Worm (Caenorhabditis elegans): ENCODE data around the gene F52G2.3.
"Not testable (repeated sequence)": the region's sequence is repeated elsewhere in the genome, so short reads cannot be mapped to it uniquely, and the experiment has no call there.

Gene F52G2.3

DNA sequence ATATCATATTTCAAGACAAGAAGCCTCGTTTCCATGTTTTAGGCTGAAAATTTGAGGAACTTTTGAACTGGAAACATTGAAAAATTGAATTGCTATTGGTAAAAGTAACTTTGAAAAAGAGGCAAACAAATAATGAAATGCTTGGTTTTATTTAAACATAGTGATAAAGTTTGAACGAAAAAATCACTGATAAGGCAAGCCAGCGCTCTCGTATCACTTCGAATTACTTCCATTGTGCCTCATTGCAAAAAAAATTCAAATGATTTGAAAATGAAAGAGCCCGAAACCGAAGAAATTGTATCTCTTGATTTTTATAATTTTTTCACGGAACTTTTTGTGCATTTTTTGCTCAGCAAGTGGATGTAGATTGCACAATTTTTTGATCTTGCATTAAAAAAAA, at the start of gene F52G2.3:
Gene F52G2.3, minus strand, starts transcription at position 43 of the 400 bp plus-strand sequence.
- TF ChIP-seq fos-1 (tag; optimal IDR thresholded peaks at IDR 0.05) (peak; percentile 65), dmd-4 (tag; optimal IDR thresholded peaks at IDR 0.05) (no peak)

DNA sequence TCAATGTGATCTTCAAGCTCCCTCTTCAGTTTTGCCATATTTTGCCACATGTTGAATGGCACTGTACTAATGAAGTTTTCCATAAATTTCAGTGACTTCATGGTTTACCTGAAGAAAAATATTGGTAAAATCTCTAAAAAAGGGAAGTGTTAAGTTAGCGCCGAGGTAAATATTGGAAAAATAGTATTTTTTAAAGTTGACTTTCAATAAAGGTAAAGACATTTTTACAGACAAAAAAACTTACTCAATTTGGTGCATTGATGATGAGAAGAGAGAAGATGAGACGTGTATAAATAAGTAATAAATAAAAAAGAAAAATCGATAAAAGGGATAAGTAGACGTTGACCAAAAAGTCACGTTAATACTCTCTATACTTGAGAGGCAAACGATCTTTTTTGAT, 49.8 kb upstream of the F52G2.3 start, which contains the start of gene Y45F10B.9:
Gene Y45F10B.9, minus strand, starts transcription at position 101 of the 400 bp plus-strand sequence.
- not testable (repeated sequence) for TF ChIP-seq alr-1 (tag; optimal IDR thresholded peaks at IDR 0.05); F13H6.1 (tag; optimal IDR thresholded peaks at IDR 0.05); ama-1 (optimal IDR thresholded peaks at IDR 0.05)

DNA sequence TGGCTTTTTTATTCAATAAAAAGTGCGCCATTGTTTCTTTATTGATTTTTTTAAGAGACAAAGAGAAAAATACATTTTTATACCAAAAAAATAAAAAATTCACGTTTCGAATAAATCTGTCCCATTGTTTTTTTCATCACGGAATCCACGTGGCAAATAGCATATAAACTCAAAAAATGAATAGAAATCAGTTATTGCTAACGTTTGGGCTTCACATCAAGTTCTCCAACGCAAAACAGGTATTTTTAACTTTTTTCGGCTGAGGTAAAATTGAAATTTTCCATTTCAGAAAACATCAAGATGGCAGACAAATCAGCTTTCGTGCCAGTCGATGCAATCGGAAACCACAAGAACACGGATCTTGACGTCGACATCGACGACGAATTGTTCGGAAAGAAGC, 45.3 kb upstream of the F52G2.3 start, which contains the start of gene Y45F10B.3:
Gene Y45F10B.3, plus strand, starts transcription at position 301 of the 400 bp plus-strand sequence.
- TF ChIP-seq unc-39 (tag; optimal IDR thresholded peaks at IDR 0.05) (no peak), zag-1 (tag; optimal IDR thresholded peaks at IDR 0.05) (no peak), crh-2 (tag; optimal IDR thresholded peaks at IDR 0.05) (no peak), nhr-25 (tag; optimal IDR thresholded peaks at IDR 0.05) (no peak)

DNA sequence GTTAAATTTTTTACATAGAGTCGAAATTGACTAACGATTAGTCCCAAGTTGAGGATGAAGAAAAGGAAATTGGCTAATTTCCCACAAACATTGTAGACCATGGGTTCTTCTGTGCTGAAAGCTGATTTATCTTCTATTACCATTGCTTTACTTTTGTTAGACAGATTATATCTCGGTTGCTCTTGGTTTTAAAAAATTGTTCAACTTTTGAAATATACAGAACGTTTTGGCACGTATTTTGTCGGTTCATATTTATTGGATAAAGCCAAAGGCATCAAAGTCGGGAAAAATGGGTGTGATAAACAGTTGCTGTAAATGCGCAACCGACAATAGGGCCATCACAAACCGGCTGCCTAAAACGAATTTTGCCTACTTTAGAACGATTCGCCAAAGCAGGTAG, 43.6 kb upstream of the F52G2.3 start, which contains the start of gene tsp-5:
Gene tsp-5, minus strand, starts transcription at position 101 of the 400 bp plus-strand sequence.
- TF ChIP-seq mdl-1 (tag; optimal IDR thresholded peaks at IDR 0.05), result no peak
- TF ChIP-seq nhr-237 (tag; optimal IDR thresholded peaks at IDR 0.05), result no peak
- no peak for TF ChIP-seq ceh-16 (tag; optimal IDR thresholded peaks at IDR 0.05)
- TF ChIP-seq mbf-1 (tag; optimal IDR thresholded peaks at IDR 0.05), result no peak

DNA sequence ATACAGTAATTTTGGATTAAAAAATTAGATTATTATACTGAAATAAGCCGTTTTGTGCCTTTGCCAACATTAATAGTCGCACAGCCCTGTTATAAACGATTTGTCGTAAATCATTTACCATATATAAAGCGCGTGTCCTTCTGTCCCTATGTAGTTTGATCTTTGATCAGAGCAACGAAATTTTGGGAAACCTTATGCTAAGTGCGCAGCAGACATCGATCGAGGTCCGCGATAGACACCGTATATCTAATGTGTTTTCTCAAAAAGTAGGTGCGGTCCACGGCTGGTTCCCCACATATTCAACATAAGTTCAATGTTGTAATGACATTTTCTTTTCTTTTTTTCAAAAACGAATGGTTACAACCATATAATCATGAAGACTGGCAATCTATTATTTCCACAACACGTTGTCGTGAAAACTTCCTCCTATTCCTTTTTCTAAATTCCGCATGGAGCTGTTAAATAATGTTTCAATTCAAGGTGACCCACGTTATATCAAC, 40.6 kb upstream of the F52G2.3 start, which contains the start of gene sru-9:
Gene sru-9, plus strand, starts transcription at position 450 of the 500 bp plus-strand sequence.
- not testable (repeated sequence) for TF ChIP-seq Y55F3AM.14 (GFP tag; optimal IDR thresholded peaks at IDR 0.05); fos-1 (tag; optimal IDR thresholded peaks at IDR 0.05); mdl-1 (tag; optimal IDR thresholded peaks at IDR 0.05)

DNA sequence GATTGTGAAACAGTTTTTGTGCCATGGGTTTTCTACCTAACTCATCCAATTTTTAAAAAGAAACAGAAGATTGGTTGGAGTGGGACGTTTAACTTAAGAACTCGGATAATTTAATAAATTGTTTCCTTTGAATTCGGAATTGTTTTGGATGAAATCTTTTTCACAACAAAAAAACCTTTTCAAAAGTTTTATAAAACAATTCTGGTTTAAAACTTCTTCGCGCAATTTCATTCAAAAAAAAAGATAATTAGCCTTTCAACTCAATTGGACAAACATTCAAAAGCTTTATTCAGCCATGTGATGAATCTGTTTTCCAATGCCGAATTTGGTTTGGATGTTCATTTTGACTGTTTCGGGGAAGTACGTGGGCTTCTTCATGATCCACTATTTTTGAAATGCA, 39.1 kb upstream of the F52G2.3 start, which contains the start of gene Y45F10B.12:
Gene Y45F10B.12, plus strand, starts transcription at position 301 of the 400 bp plus-strand sequence.
- no peak for TF ChIP-seq dmd-4 (tag; optimal IDR thresholded peaks at IDR 0.05)
- no peak for TF ChIP-seq ama-1 (optimal IDR thresholded peaks at IDR 0.05)
- TF ChIP-seq unc-55 (GFP tag; optimal IDR thresholded peaks at IDR 0.05), result no peak
- TF ChIP-seq unc-39 (tag; optimal IDR thresholded peaks at IDR 0.05), result no peak

DNA sequence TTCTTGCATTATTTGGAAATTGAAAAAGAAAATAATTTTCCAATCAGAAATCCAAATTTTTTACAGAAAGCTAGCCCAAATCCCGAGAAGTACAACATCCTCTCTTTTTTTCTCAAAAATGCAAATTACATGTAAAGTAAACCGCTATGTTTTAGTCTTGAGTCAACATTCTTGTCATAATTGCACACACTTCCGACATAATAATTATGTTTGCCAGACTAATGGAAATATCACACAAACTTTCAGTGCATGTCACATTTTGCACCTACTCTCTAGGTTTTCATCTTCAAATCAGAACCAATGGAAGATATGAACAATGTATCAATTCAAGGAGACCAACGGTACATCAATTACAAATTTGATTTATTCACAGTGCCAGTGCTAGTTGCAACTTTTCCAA, 36.6 kb upstream of the F52G2.3 start, which contains the start of gene sru-11:
Gene sru-11, plus strand, starts transcription at position 301 of the 400 bp plus-strand sequence.
- TF ChIP-seq C34F6.9 (tag; optimal IDR thresholded peaks at IDR 0.05) (no peak), sma-3 (GFP tag; optimal IDR thresholded peaks at IDR 0.05) (no peak), nhr-11 (tag; optimal IDR thresholded peaks at IDR 0.05) (no peak), snpc-4 (tag; optimal IDR thresholded peaks at IDR 0.05) (no peak), lsy-2 (tag; optimal IDR thresholded peaks at IDR 0.05) (no peak), ama-1 (optimal IDR thresholded peaks at IDR 0.05) (no peak)

DNA sequence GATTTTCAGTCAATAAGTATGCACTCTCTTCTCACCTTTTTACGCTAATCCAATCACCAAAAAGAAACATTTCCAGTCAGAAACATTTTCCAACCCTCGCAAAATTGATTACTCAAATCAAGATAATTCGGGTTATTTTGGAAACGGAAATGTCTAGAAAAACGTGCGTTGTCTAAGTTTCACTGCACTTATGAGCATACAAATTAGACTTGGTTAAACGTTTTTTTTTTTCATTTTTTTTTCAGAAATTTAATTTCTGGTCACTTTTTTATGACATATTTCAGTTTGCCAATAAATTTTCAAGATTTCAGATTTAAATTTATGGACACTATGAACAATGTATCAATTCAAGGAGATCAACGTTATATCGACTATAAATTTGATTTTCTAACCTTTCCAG, 34.9 kb upstream of the F52G2.3 start, which contains the start of gene sru-12:
Gene sru-12, plus strand, starts transcription at position 301 of the 400 bp plus-strand sequence.
- no peak for TF ChIP-seq lin-39 (tag; optimal IDR thresholded peaks at IDR 0.05)
- no peak for TF ChIP-seq nhr-12 (tag; optimal IDR thresholded peaks at IDR 0.05)
- TF ChIP-seq crh-2 (tag; optimal IDR thresholded peaks at IDR 0.05), result no peak
- TF ChIP-seq egl-27 (tag; optimal IDR thresholded peaks at IDR 0.05), result no peak
- no peak for TF ChIP-seq mab-5 (tag; optimal IDR thresholded peaks at IDR 0.05)

DNA sequence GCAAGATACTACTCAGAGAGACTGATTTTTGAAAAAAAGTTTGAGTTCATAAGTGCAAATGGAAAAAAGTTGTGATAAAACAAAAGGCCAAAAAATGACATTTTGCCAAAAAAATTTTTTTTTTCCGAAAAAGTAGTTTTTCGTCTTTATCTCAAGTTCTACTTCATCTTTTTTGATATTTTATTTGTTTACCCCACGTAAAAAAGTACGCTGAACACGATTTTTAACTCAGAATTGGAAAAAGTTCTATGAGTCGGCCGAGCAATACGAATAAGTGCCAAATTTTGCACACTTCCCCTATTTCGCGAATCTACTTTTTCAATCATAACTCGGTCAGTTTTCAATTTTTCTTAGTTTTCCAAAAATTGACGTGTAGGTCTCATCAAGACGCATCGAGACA, 30.9 kb upstream of the F52G2.3 start, which contains the start of gene sru-16:
Gene sru-16, plus strand, starts transcription at position 301 of the 400 bp plus-strand sequence.
- not testable (repeated sequence) for TF ChIP-seq dmd-4, peb-1, nhr-6 (tag; optimal IDR thresholded peaks at IDR 0.05)

Data from whole organism, L2 larva.